Worm (Caenorhabditis elegans): Measurements from ENCODE around the gene cnt-2.

Gene cnt-2

DNA sequence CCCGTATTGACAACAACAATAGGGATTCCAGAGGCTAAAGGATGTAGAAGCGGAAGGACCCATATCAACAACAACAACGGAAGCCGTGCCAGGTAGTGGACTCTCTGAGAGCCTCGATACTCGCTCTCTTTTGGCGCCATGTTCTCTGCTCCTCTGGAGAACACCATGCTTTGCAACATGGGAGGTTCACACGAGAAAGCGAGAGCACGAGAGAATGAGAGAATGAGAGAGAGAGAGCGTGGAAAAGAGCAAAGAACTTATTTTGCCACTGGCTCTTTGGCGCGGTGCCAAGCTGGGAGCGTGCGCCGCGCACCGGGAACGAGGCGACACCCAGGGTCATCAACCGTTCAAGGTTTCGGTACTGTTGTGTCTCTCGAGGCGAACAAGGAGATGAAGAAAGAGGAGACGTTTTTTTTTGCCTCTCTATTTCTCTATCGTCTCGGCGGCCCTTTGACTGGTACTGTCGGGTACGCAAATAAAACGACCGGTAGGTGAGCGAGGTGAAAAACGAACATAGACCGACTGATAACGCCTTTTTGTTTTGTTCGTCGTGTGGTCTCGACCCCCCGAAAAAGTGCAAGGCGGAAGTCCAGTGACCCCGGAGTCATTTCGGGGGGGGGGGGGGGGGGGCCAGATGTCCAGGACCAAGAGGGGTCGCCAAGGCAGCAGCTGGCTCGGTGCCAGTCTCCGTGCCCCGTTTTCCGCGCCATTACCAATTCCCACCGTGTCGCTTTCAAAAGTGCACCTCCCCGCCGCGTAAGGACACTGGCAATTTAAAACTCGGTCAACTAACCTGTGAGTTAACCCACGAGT lies 22.0 kb upstream of the cnt-2 start, which contains the start of gene Y39A1A.10:
Gene Y39A1A.10 (plus strand): TSS at position 139 of the 813 bp plus-strand sequence.
- TF ChIP-seq unc-3 (GFP tag; conservative IDR thresholded peaks at IDR 0.05) (no peak), unc-3 (tag; optimal IDR thresholded peaks at IDR 0.05) (no peak), sdc-2 (tag; optimal IDR thresholded peaks at IDR 0.05) (no peak), ceh-9 (tag; optimal IDR thresholded peaks at IDR 0.05) (no peak), tbx-2 (tag; optimal IDR thresholded peaks at IDR 0.05) (peak; percentile 0), sox-4 (tag; optimal IDR thresholded peaks at IDR 0.05) (no peak), syd-9 (tag; optimal IDR thresholded peaks at IDR 0.05) (no peak)

DNA sequence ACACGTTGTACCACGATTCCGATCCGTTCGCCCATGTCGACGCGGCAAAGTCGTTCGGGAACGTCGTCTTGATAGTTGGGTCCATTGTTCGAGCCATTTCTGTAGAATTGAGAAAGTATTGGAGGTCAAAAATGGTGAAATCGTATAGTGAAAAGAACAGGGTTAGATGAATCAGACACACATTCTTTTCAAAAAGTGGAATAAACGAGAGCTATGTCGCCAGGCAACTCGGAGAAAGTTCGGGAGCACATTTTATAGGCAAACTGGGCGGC lies 21.5 kb upstream of the cnt-2 start, which contains the start of gene Y39A1A.9:
Gene Y39A1A.9 (minus strand): TSS at position 99 of the 272 bp plus-strand sequence.
- TF ChIP-seq npax-4 (tag; optimal IDR thresholded peaks at IDR 0.05) = no peak
- no peak for TF ChIP-seq T23F11.4 (GFP tag; optimal IDR thresholded peaks at IDR 0.05)
- no peak for TF ChIP-seq ceh-9 (tag; optimal IDR thresholded peaks at IDR 0.05)
- TF ChIP-seq pha-2 (tag; optimal IDR thresholded peaks at IDR 0.05) = no peak
- TF ChIP-seq pha-4 (tag; optimal IDR thresholded peaks at IDR 0.05) = no peak
- TF ChIP-seq lim-6 (tag; optimal IDR thresholded peaks at IDR 0.05) = no peak
- TF ChIP-seq K02D7.2 (tag; optimal IDR thresholded peaks at IDR 0.05) = no peak
- no peak for TF ChIP-seq nfya-1 (tag; optimal IDR thresholded peaks at IDR 0.05)
- no peak for TF ChIP-seq ceh-19 (GFP tag; optimal IDR thresholded peaks at IDR 0.05)
- no peak for TF ChIP-seq hlh-8 (tag; optimal IDR thresholded peaks at IDR 0.05)
- no peak for TF ChIP-seq eyg-1 (tag; optimal IDR thresholded peaks at IDR 0.05)
- no peak for TF ChIP-seq ref-2 (tag; optimal IDR thresholded peaks at IDR 0.05)

DNA sequence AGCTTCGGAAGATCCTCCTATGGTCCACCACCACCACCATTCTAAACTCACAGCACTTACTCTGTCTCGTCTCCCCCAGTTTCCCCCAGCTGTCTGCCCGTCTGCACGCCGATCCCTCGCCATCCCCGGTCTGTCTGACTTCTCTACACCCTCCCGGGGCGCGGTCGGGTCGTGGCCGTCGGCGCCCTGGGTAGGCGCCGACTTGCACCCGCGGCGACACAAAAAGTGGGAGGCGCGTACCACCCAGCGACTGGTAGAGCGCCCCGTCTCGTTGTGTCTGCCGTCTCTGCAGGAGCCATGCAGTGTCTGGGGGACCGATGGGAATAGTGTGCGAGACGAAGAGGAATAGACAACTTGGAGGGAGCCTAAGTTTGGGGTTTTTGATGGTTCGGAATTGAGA lies 20.8 kb upstream of the cnt-2 start:
- TF ChIP-seq nfya-1 (tag; optimal IDR thresholded peaks at IDR 0.05) (peak; percentile 97), unc-55 (GFP tag; optimal IDR thresholded peaks at IDR 0.05) (peak; percentile 55), eyg-1 (tag; optimal IDR thresholded peaks at IDR 0.05) (no peak), hlh-15 (tag; optimal IDR thresholded peaks at IDR 0.05) (no peak), F13H6.1 (tag; optimal IDR thresholded peaks at IDR 0.05) (peak; percentile 85), fkh-10 (GFP tag; optimal IDR thresholded peaks at IDR 0.05) (peak; percentile 54), lim-6 (tag; optimal IDR thresholded peaks at IDR 0.05) (peak; percentile 23), elt-4 (tag; optimal IDR thresholded peaks at IDR 0.05) (no peak), dmd-4 (tag; optimal IDR thresholded peaks at IDR 0.05; ENCODE audit: borderline replicate concordance) (no peak), sox-2 (GFP tag; IDR thresholded peaks at IDR 0.05) (no peak), ceh-2 (tag; optimal IDR thresholded peaks at IDR 0.05) (peak; percentile 27), dve-1 (tag; optimal IDR thresholded peaks at IDR 0.05) (peak; percentile 52), ceh-9 (tag; optimal IDR thresholded peaks at IDR 0.05) (no peak), ceh-30 (tag; optimal IDR thresholded peaks at IDR 0.05) (no peak), pqm-1 (tag; optimal IDR thresholded peaks at IDR 0.05) (peak; percentile 62), rnt-1 (tag; optimal IDR thresholded peaks at IDR 0.05) (peak; percentile 89), ceh-19 (GFP tag; optimal IDR thresholded peaks at IDR 0.05) (no peak), ceh-31 (tag; optimal IDR thresholded peaks at IDR 0.05) (peak; percentile 87), unc-3 (GFP tag; conservative IDR thresholded peaks at IDR 0.05) (peak; percentile 10; the same call in 1 of the 2 replicates), unc-3 (tag; optimal IDR thresholded peaks at IDR 0.05) (no peak), gmeb-2 (tag; optimal IDR thresholded peaks at IDR 0.05) (peak; percentile 15), syd-9 (tag; optimal IDR thresholded peaks at IDR 0.05) (peak; percentile 68), ets-4 (tag; optimal IDR thresholded peaks at IDR 0.05) (peak; percentile 37), mec-3 (tag; optimal IDR thresholded peaks at IDR 0.05; ENCODE audit: borderline replicate concordance) (no peak), ceh-24 (tag; optimal IDR thresholded peaks at IDR 0.05) (no peak), ceh-34 (tag; optimal IDR thresholded peaks at IDR 0.05) (peak; percentile 67), fax-1 (tag; optimal IDR thresholded peaks at IDR 0.05) (no peak), tbx-2 (tag; optimal IDR thresholded peaks at IDR 0.05) (peak; percentile 86), T23F11.4 (GFP tag; optimal IDR thresholded peaks at IDR 0.05) (no peak), pha-2 (tag; optimal IDR thresholded peaks at IDR 0.05) (no peak), C08G9.2 (tag; optimal IDR thresholded peaks at IDR 0.05) (peak; percentile 9), hlh-6 (tag; optimal IDR thresholded peaks at IDR 0.05) (no peak), ref-2 (tag; optimal IDR thresholded peaks at IDR 0.05) (peak; percentile 91), K09A11.1 (tag; optimal IDR thresholded peaks at IDR 0.05; ENCODE audit: insufficient read depth) (peak; percentile 86), ceh-14 (tag; optimal IDR thresholded peaks at IDR 0.05) (peak; percentile 70), unc-86 (tag; optimal IDR thresholded peaks at IDR 0.05) (peak; percentile 51), lin-11 (tag; optimal IDR thresholded peaks at IDR 0.05) (no peak), ama-1 (optimal IDR thresholded peaks at IDR 0.05) (no peak), fkh-6 (tag; optimal IDR thresholded peaks at IDR 0.05) (no peak), pax-1 (tag; optimal IDR thresholded peaks at IDR 0.05) (no peak), sox-4 (tag; optimal IDR thresholded peaks at IDR 0.05) (peak; percentile 42)
